Worm (Caenorhabditis elegans) whole organism, early embryonic: ENCODE results near the gene R02D5.7.

ENCODE experiments used
- B0310.2 ChIP-seq: sonication (generic microtip); optimal IDR thresholded peaks from 2 replicates; lab custom pipeline; 2016; ENCODE audit warnings: mild to moderate bottlenecking, missing genetic modification characterization, missing compliant biosample characterization
- aly-1 ChIP-seq: sonication (generic microtip); optimal IDR thresholded peaks from 2 replicates; lab custom pipeline; 2016; ENCODE audit warnings: missing genetic modification characterization, missing compliant biosample characterization
- ama-1 ChIP-seq: fragments of 150-350 bp; optimal IDR thresholded peaks from 2 replicates; lab custom pipeline; 2014
- flt-1 ChIP-seq: fragments of 200-800 bp; sonication (Bioruptor generic); IDR thresholded peaks from 2 replicates; pipeline ENCODE4 v1.3.6; 2022; ENCODE audit warnings: missing genetic modification characterization, missing compliant biosample characterization
- hmbx-1 ChIP-seq: sonication (generic microtip); optimal IDR thresholded peaks from 2 replicates; lab custom pipeline; 2016; ENCODE audit warnings: mild to moderate bottlenecking, missing genetic modification characterization, missing compliant biosample characterization
- hnd-1 ChIP-seq: sonication (generic microtip); optimal IDR thresholded peaks from 2 replicates; lab custom pipeline; 2016; ENCODE audit warnings: missing genetic modification characterization, missing compliant biosample characterization
- pes-1 ChIP-seq: fragments of 200-800 bp; sonication (Bioruptor generic); IDR thresholded peaks from 2 replicates; pipeline ENCODE4 v1.3.6; 2022; ENCODE audit warnings: missing genetic modification reagents, missing genetic modification characterization, missing compliant biosample characterization
- sea-1 ChIP-seq: fragments of 200-800 bp; sonication (Bioruptor generic); conservative IDR thresholded peaks from 2 replicates; pipeline ENCODE4 v1.3.6; 2022; ENCODE audit warnings: missing genetic modification characterization, missing compliant biosample characterization
- tbx-11 ChIP-seq: fragments of 200-800 bp; sonication (Bioruptor generic); IDR thresholded peaks from 2 replicates; pipeline ENCODE4 v1.3.6; 2022; ENCODE audit warnings: missing genetic modification characterization, missing compliant biosample characterization
- tbx-37 ChIP-seq: fragments of 200-800 bp; sonication (Bioruptor generic); conservative IDR thresholded peaks from 2 replicates; pipeline ENCODE4 v1.3.6; 2022; ENCODE audit warnings: missing genetic modification reagents, missing genetic modification characterization, missing compliant biosample characterization
- tra-4 ChIP-seq: sonication (generic microtip); optimal IDR thresholded peaks from 2 replicates; lab custom pipeline; 2017; ENCODE audit warnings: missing genetic modification characterization, missing compliant biosample characterization

DNA sequence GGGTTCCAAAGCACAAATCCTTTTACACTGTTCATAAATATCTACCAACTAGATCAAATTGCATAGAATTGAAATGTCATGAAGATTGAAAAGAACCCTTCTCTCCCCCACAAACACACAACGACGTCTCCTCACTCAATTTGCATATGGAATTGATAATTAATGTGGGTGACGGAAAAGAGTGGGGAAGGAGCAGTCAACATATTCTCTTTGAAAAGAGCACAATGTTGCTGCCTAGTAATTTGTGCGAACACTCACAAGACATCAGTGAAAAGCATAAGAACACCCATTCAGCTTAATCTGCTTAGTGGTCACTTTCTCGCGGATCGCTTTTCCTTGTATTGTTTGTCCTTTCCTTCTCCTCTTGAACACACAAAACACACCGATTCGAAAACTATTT is 15.1 kb upstream of the R02D5.7 start:
- TF ChIP-seq ama-1 (lab: Kevin White, UChicago) (no peak), tbx-37 (GFP tag; lab: Robert Waterston, UW) (no peak), aly-1 (tag; lab: Kevin White, UChicago) (no peak), tbx-11 (GFP tag; lab: Robert Waterston, UW) (no peak), hnd-1 (tag; lab: Kevin White, UChicago) (no peak), B0310.2 (no peak), sea-1 (no peak), tra-4 (tag; lab: Kevin White, UChicago) (no peak), pes-1 (GFP tag; lab: Robert Waterston, UW) (no peak), flt-1 (GFP tag; lab: Robert Waterston, UW) (no peak), hmbx-1 (tag; lab: Kevin White, UChicago) (no peak)
